Fruit fly (Drosophila melanogaster) whole organism, embryonic: ENCODE results near the gene CG34268.
A peak's percentile ranks its signal among the peaks of the same experiment; 100 is the strongest.

Source experiments
- Bdp1 ChIP-seq: fragments of 200-800 bp; sonication (Bioruptor generic); optimal IDR thresholded peaks from 3 replicates; lab custom pipeline; 2016; ENCODE audit warnings: missing biosample characterization, missing genetic modification characterization
- Blimp-1 ChIP-seq: fragments of 200-800 bp; sonication (Bioruptor generic); optimal IDR thresholded peaks from 3 replicates; lab custom pipeline; 2018; ENCODE audit warnings: missing biosample characterization, missing genetic modification characterization, mild to moderate bottlenecking, moderate library complexity, missing genetic modification reagents
- CG11504 ChIP-seq: fragments of 200-800 bp; sonication (Bioruptor generic); optimal IDR thresholded peaks from 3 replicates; lab custom pipeline; 2019; ENCODE audit warnings: missing biosample characterization, mild to moderate bottlenecking, missing genetic modification characterization, moderate library complexity
- CG1233 ChIP-seq: fragments of 200-800 bp; sonication (Bioruptor generic); optimal IDR thresholded peaks from 4 replicates; lab custom pipeline; 2018; ENCODE audit warnings: missing biosample characterization, mild to moderate bottlenecking, missing genetic modification characterization
- CG14965 ChIP-seq: fragments of 200-800 bp; sonication (Bioruptor generic); optimal IDR thresholded peaks from 2 replicates; lab custom pipeline; 2016; ENCODE audit warnings: missing biosample characterization, missing genetic modification characterization, borderline replicate concordance
- CG16779 ChIP-seq: fragments of 200-800 bp; sonication (Bioruptor generic); IDR thresholded peaks from 2 replicates; pipeline ENCODE4 v1.3.6; 2022; ENCODE audit warnings: missing biosample characterization, missing genetic modification characterization
- CG17802 ChIP-seq: fragments of 200-800 bp; sonication (Bioruptor generic); optimal IDR thresholded peaks from 2 replicates; lab custom pipeline; 2018; ENCODE audit warnings: missing biosample characterization, mild to moderate bottlenecking, missing genetic modification characterization, moderate library complexity
- CG18262 ChIP-seq: fragments of 200-800 bp; optimal IDR thresholded peaks from 3 replicates; lab custom pipeline; 2019; ENCODE audit warnings: missing biosample characterization, mild to moderate bottlenecking, missing genetic modification characterization, moderate library complexity
- CG2120 ChIP-seq: fragments of 200-800 bp; sonication (Bioruptor generic); optimal IDR thresholded peaks from 3 replicates; lab custom pipeline; 2016; ENCODE audit warnings: missing biosample characterization, missing genetic modification characterization
- CG30403 ChIP-seq: fragments of 200-800 bp; sonication (Bioruptor generic); optimal IDR thresholded peaks from 3 replicates; lab custom pipeline; 2016; ENCODE audit warnings: missing biosample characterization, missing genetic modification characterization
- CG32532 ChIP-seq: fragments of 200-800 bp; sonication (Bioruptor generic); IDR thresholded peaks from 2 replicates; pipeline ENCODE4 v1.3.6; 2022; ENCODE audit warnings: missing biosample characterization, missing genetic modification characterization
- CG3407 ChIP-seq: fragments of 200-800 bp; sonication (Bioruptor generic); optimal IDR thresholded peaks from 2 replicates; lab custom pipeline; 2018; ENCODE audit warnings: missing biosample characterization, mild to moderate bottlenecking, missing genetic modification characterization
- CG6854 ChIP-seq: fragments of 200-800 bp; sonication (Bioruptor generic); optimal IDR thresholded peaks from 3 replicates; lab custom pipeline; 2017; ENCODE audit warnings: missing biosample characterization, mild to moderate bottlenecking, missing genetic modification characterization
- CG7963 ChIP-seq: fragments of 200-800 bp; sonication (Bioruptor generic); IDR thresholded peaks from 3 replicates; pipeline ENCODE4 v1.3.6; 2022; ENCODE audit warnings: missing biosample characterization, missing genetic modification characterization; ENCODE audit not compliant: partially characterized antibody
- CG8924 ChIP-seq: fragments of 200-800 bp; optimal IDR thresholded peaks from 3 replicates; lab custom pipeline; 2019; ENCODE audit warnings: missing biosample characterization, mild to moderate bottlenecking, missing genetic modification characterization, moderate library complexity
- CTCF ChIP-seq: fragments of 200-800 bp; sonication (Bioruptor generic); optimal IDR thresholded peaks from 2 replicates; lab custom pipeline; 2017; ENCODE audit warnings: missing biosample characterization, mild to moderate bottlenecking, missing genetic modification characterization, moderate library complexity
- D ChIP-seq, 2 experiments: fragments of 200-800 bp in 1 of 2; fragments of >200 bp in 1 of 2; sonication (Bioruptor generic) in 1 of 2; optimal IDR thresholded peaks; 2 replicates in 1 of 2; 3 replicates in 1 of 2; lab custom pipeline; 2017; ENCODE audit warnings: mild to moderate bottlenecking in 1 of 2, missing biosample characterization in 1 of 2, missing genetic modification characterization in 1 of 2, missing genetic modification reagents in 1 of 2
- D19B ChIP-seq: fragments of 200-800 bp; sonication (Bioruptor generic); optimal IDR thresholded peaks from 2 replicates; lab custom pipeline; 2017; ENCODE audit warnings: missing biosample characterization, mild to moderate bottlenecking, missing genetic modification characterization
- Doc3 ChIP-seq: fragments of 200-800 bp; sonication (Bioruptor generic); IDR thresholded peaks from 3 replicates; pipeline ENCODE4 v1.3.6; 2022; ENCODE audit warnings: missing biosample characterization, missing genetic modification characterization; ENCODE audit not compliant: partially characterized antibody
- E2f1 ChIP-seq: fragments of 200-800 bp; sonication (Bioruptor generic); IDR thresholded peaks from 2 replicates; pipeline ENCODE4 v1.3.6; 2022; ENCODE audit warnings: missing biosample characterization, missing genetic modification characterization
- Ets65A ChIP-seq: fragments of 200-800 bp; sonication (Bioruptor generic); peaks from one replicate; lab custom pipeline; 2016; ENCODE audit warnings: missing biosample characterization, missing genetic modification characterization
- HmgZ ChIP-seq: fragments of 200-800 bp; sonication (Bioruptor generic); optimal IDR thresholded peaks from 2 replicates; lab custom pipeline; 2018; ENCODE audit warnings: missing biosample characterization, mild to moderate bottlenecking, missing genetic modification characterization
- Rfx ChIP-seq: fragments of 200-800 bp; sonication (Bioruptor generic); IDR thresholded peaks from 2 replicates; pipeline ENCODE4 v1.3.6; 2022; ENCODE audit warnings: missing biosample characterization, missing genetic modification characterization
- Sox102F ChIP-seq: fragments of 200-800 bp; sonication (Bioruptor generic); optimal IDR thresholded peaks from 2 replicates; lab custom pipeline; 2018; ENCODE audit warnings: missing biosample characterization, mild to moderate bottlenecking, missing genetic modification characterization, moderate library complexity
- bigmax ChIP-seq: fragments of 200-800 bp; sonication (Bioruptor generic); optimal IDR thresholded peaks from 2 replicates; lab custom pipeline; 2018; ENCODE audit warnings: missing biosample characterization, mild to moderate bottlenecking, missing genetic modification characterization
- crol ChIP-seq: fragments of 200-800 bp; sonication (Bioruptor generic); IDR thresholded peaks from 2 replicates; pipeline ENCODE4 v1.3.6; 2022; ENCODE audit warnings: missing biosample characterization, missing genetic modification characterization
- eve ChIP-seq, 2 experiments: fragments of >200 bp; optimal IDR thresholded peaks; 2 replicates each; lab custom pipeline; 2017; ENCODE audit warnings: missing biosample characterization in 2 of 2, missing genetic modification characterization in 2 of 2
- h ChIP-seq: fragments of >200 bp; optimal IDR thresholded peaks from 2 replicates; lab custom pipeline; 2017
- pan ChIP-seq, 4 experiments: fragments of >200 bp in 3 of 4; fragments of 200-800 bp in 1 of 4; sonication (Bioruptor generic) in 1 of 4; optimal IDR thresholded peaks in 3 of 4; IDR thresholded peaks in 1 of 4; 2 replicates each; pipeline versions ENCODE4 v1.3.6 to Lab custom; 2017 to 2022; ENCODE audit warnings: missing biosample characterization in 2 of 4, missing genetic modification characterization in 2 of 4, mixed read lengths in 1 of 4
- pfk ChIP-seq: fragments of 200-800 bp; sonication (Bioruptor generic); optimal IDR thresholded peaks from 2 replicates; lab custom pipeline; 2018; ENCODE audit warnings: missing biosample characterization, mild to moderate bottlenecking, missing genetic modification characterization, moderate library complexity
- phol ChIP-seq: fragments of 200-800 bp; sonication (Bioruptor generic); optimal IDR thresholded peaks from 3 replicates; lab custom pipeline; 2018; ENCODE audit warnings: missing biosample characterization, mild to moderate bottlenecking, missing genetic modification characterization, moderate library complexity
- row ChIP-seq: fragments of 200-800 bp; sonication (Bioruptor generic); IDR thresholded peaks from 3 replicates; pipeline ENCODE4 v1.3.6; 2022; ENCODE audit warnings: missing biosample characterization, missing genetic modification characterization
- sens ChIP-seq: fragments of 200-800 bp; sonication (Bioruptor generic); peaks from one replicate; lab custom pipeline; 2016; ENCODE audit warnings: missing biosample characterization, missing genetic modification characterization
- slbo ChIP-seq: fragments of 200-800 bp; sonication (Bioruptor generic); IDR thresholded peaks from 2 replicates; pipeline ENCODE4 v1.3.6; 2022; ENCODE audit warnings: missing biosample characterization, missing genetic modification characterization
- ttk ChIP-seq: fragments of 200-800 bp; sonication (Bioruptor generic); IDR thresholded peaks from 2 replicates; pipeline ENCODE4 v2.1.2; 2022; ENCODE audit warnings: missing biosample characterization, missing genetic modification characterization

CG34268 gene

dm6 chr3L:516948-517599 is 16.3 kb downstream of the CG34268 start (continued):
- TF ChIP-seq D (optimal IDR thresholded peaks at IDR 0.05; lab: Kevin White, UChicago) = no peak
- peak; percentile 27 for TF ChIP-seq D (GFP tag; optimal IDR thresholded peaks at IDR 0.05; lab: Kevin White, UChicago)
- TF ChIP-seq CG18262 (tag; lab: Kevin White, UChicago) = peak; percentile 69
- peak; percentile 19 for TF ChIP-seq CG17802
- TF ChIP-seq Sox102F (GFP tag; lab: Kevin White, UChicago) = peak; percentile 70
- peak; percentile 70 for TF ChIP-seq ttk (GFP tag; lab: Robert Waterston, UW)
- TF ChIP-seq CG30403 (GFP tag; lab: Kevin White, UChicago) = peak; percentile 5
- TF ChIP-seq CG3407 = peak; percentile 18
- peak; percentile 26 for TF ChIP-seq CG8924 (tag; lab: Kevin White, UChicago)
- peak; percentile 39; the same call in 1 of the 2 replicates for TF ChIP-seq E2f1 (GFP tag; lab: Robert Waterston, UW)
- peak; percentile 61 for TF ChIP-seq phol (tag; lab: Kevin White, UChicago)
- TF ChIP-seq CG1233 (GFP tag; lab: Kevin White, UChicago) = peak; percentile 4

DNA sequence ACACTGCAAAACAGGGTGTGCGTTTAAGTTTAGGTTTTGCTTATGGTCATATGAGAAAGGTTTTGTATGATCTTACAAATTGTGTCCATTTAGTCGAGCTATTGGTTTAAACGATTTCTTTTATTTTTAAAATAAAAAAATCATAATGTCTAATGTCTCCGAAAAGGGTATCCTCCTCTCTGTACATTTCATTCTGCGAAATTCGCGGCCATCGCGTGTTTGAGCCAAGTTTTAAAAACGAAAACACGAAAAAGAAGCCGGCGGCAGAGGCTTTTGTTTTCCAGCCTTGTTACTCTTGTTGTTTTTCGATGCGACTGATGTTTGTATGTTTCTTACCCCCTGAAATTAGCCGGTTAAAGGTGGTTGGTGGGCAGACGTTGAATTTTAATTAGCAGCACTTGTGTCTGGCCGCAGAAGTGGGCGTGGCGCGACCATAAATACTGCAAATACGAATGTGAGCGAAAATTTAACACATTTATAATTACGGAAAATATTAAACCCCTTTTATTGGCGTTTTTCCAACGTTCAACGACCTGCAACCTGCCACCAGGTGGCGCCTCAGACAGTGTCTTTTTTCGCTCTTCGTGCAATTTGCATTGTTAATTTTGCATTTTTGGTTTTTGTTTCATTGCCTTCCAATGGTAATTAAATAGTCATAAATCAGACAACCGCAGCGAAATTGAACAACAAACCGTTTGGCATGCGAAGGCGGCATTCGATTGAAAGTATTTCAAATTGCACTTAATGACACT is 19.9 kb downstream of the CG34268 start:
- peak; percentile 31; the same call in 1 of the 3 replicates for TF ChIP-seq row (GFP tag; lab: Robert Waterston, UW)
- TF ChIP-seq CG7963 (GFP tag; lab: Robert Waterston, UW) = no peak
- TF ChIP-seq CTCF (GFP tag; lab: Kevin White, UChicago) = peak; percentile 84
- no peak for TF ChIP-seq bigmax (GFP tag; lab: Kevin White, UChicago)
- TF ChIP-seq D19B (GFP tag; lab: Kevin White, UChicago) = peak; percentile 32
- no peak for TF ChIP-seq pan (optimal IDR thresholded peaks at IDR 0.05; lab: Kevin White, UChicago)
- TF ChIP-seq pan (GFP tag; optimal IDR thresholded peaks at IDR 0.05 in 1 of 2, IDR thresholded peaks at IDR 0.05 in 1 of 2) = no peak
- TF ChIP-seq Rfx (GFP tag; lab: Robert Waterston, UW) = peak; percentile 21
- peak; percentile 1 for TF ChIP-seq CG14965 (GFP tag; lab: Kevin White, UChicago)
- TF ChIP-seq crol (GFP tag; lab: Robert Waterston, UW) = no peak
- TF ChIP-seq Sox102F (GFP tag; lab: Kevin White, UChicago) = peak; percentile 9
- TF ChIP-seq eve (GFP tag; optimal IDR thresholded peaks at IDR 0.05; lab: Kevin White, UChicago) = peak in 1 of 2 experiments; percentile 19
- peak; percentile 18 for TF ChIP-seq CG2120
- TF ChIP-seq CG32532 (GFP tag; lab: Robert Waterston, UW) = peak; percentile 26; the same call in 1 of the 2 replicates
- peak; percentile 24 for TF ChIP-seq CG11504 (tag; lab: Kevin White, UChicago)

- TF ChIP-seq CG16779 (GFP tag; lab: Robert Waterston, UW) = peak; percentile 54; the same call in 1 of the 2 replicates
- 0 out of 2 replicates have a peak, but pooled peaks have one; percentile 12 for TF ChIP-seq slbo (GFP tag; lab: Robert Waterston, UW)
- TF ChIP-seq pfk (GFP tag; lab: Kevin White, UChicago) = no peak
- TF ChIP-seq Bdp1 = no peak
- TF ChIP-seq crol (GFP tag; lab: Robert Waterston, UW) = peak; percentile 32; the same call in 1 of the 2 replicates
- TF ChIP-seq Ets65A (GFP tag; lab: Kevin White, UChicago) = peak; percentile 41
- peak; percentile 12 for TF ChIP-seq Blimp-1 (GFP tag; lab: Kevin White, UChicago)
- TF ChIP-seq h (lab: Kevin White, UChicago) = no peak
Measured at dm6 chr3L:524246-524645, 23.5 kb downstream of the CG34268 start.

DNA sequence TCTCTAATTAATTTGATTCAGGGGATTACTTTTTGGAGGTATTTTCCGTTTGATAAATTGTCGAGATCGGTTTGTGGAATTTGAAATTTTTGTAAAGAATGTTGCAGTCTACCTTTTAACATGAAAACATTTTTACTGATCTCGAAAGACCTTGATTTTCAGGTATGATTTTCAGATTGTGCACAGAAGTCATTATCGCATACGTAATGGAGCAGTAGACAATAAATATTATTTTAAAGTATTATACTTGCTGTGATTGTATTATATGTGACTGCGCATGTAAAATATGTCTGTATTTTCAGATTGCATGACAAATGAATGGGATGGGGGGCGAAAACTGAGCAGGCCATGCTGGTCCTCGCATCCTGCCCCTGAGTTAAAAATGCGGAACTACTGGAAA is 27.3 kb downstream of the CG34268 start, which contains the start of gene CG34269:
Gene CG34269 (plus strand): TSS at position 301 of the 400 bp plus-strand sequence.
- TF ChIP-seq HmgZ (tag; lab: Kevin White, UChicago) (no peak), CG6854 (GFP tag; lab: Kevin White, UChicago) (no peak), sens (GFP tag; lab: Kevin White, UChicago) (peak; percentile 24), Doc3 (GFP tag; lab: Robert Waterston, UW) (0 out of 3 replicates have a peak, but pooled peaks have one; percentile 1), h (lab: Kevin White, UChicago) (no peak)
